Fruit fly (Drosophila melanogaster) Kc167 (cell line): ENCODE measurements around the gene CG12818.

Experiments
- Myc ChIP-seq: fragments of >200 bp; optimal IDR thresholded peaks from 2 replicates; lab custom pipeline; 2017; ENCODE audit warnings: missing external identifiers
- Sin3A ChIP-seq: fragments of >200 bp; optimal IDR thresholded peaks from 2 replicates; lab custom pipeline; 2018; ENCODE audit warnings: missing external identifiers
- h ChIP-seq: fragments of >200 bp; optimal IDR thresholded peaks from 3 replicates; lab custom pipeline; 2018; ENCODE audit warnings: missing external identifiers
- insv ChIP-seq: fragments of >200 bp; optimal IDR thresholded peaks from 3 replicates; lab custom pipeline; 2018; ENCODE audit warnings: missing external identifiers
- psq ChIP-seq: fragments of >200 bp; optimal IDR thresholded peaks from 2 replicates; lab custom pipeline; 2017; ENCODE audit warnings: missing external identifiers
- ttk ChIP-seq: sonication (Bioruptor generic); optimal IDR thresholded peaks from 2 replicates; lab custom pipeline; 2017; ENCODE audit warnings: missing external identifiers

DNA sequence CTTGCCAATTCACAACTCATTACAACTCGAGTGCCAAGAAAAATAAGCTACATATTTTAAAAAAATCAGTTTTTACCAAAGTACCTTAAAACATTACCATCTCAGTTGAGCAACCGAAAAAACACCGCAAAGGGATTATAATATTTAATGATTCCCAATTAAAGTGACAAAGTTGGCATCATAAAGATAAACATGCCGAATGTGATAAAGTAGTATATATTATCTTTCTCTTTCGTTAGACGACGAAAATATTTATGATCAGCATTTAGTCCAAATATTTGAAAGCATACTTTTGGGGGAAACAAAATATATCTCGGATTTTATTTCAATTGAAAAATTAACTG, 19.7 kb upstream of the CG12818 start:
- TF ChIP-seq h (lab: Kevin White, UChicago) (no peak), Sin3A (lab: Kevin White, UChicago) (no peak), psq (lab: Kevin White, UChicago) (no peak), insv (lab: Kevin White, UChicago) (no peak), ttk (lab: Kevin White, UChicago) (no peak), Myc (lab: Kevin White, UChicago) (no peak)
